Worm (Caenorhabditis elegans): ENCODE results near the gene phat-8.

phat-8 gene

ce11 chrII:12482622-12483021 is 11.0 kb downstream of the phat-8 start, which contains the start of gene fbxb-102:
fbxb-102 (plus strand) TSS chrII:12482922.
- no peak for TF ChIP-seq aly-2 (tag; optimal IDR thresholded peaks at IDR 0.05)
- no peak for TF ChIP-seq ceh-82 (tag; optimal IDR thresholded peaks at IDR 0.05)
- TF ChIP-seq snpc-4 (tag; optimal IDR thresholded peaks at IDR 0.05): no peak
- TF ChIP-seq nhr-19 (GFP tag; conservative IDR thresholded peaks at IDR 0.05): no peak
- no peak for TF ChIP-seq tlp-1 (tag; optimal IDR thresholded peaks at IDR 0.05)
- no peak for TF ChIP-seq unc-62 (GFP tag; optimal IDR thresholded peaks at IDR 0.05)
- no peak for TF ChIP-seq lin-35 (GFP tag; optimal IDR thresholded peaks at IDR 0.05)
- no peak for TF ChIP-seq dsc-1 (tag; optimal IDR thresholded peaks at IDR 0.05)
- TF ChIP-seq vab-15 (tag; optimal IDR thresholded peaks at IDR 0.05): no peak
- no peak for TF ChIP-seq unc-98 (GFP tag; IDR thresholded peaks at IDR 0.05)
- no peak for TF ChIP-seq zip-4 (GFP tag; optimal IDR thresholded peaks at IDR 0.05)

DNA sequence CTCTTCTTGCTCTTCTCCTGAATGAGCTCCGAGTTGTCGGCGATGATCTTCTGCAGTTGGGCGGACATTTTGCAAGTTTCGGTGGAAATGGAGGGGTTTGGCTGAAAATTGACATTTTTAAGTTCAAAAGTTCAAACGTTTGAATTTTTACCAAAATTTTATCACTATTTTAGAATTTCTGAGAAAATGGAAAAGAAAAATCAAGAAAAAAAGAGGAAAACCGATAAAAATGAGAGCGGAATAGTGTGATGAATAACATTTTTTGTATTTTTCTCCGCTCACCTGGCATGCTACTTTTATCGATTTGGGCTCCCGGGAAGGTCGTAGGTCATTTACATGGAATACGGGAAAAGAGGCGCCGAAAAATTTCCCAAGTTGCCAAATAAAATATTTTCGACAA is 13.5 kb downstream of the phat-8 start, which contains the start of gene F15A4.10:
Gene F15A4.10, minus strand, starts transcription at position 101 of the 400 bp plus-strand sequence.
- TF ChIP-seq ceh-82 (tag; optimal IDR thresholded peaks at IDR 0.05) (no peak), lin-15B (tag; optimal IDR thresholded peaks at IDR 0.05) (no peak), efl-1 (optimal IDR thresholded peaks at IDR 0.05) (no peak), efl-1 (GFP tag; optimal IDR thresholded peaks at IDR 0.05 in 1 of 2) (no peak), tbx-2 (tag; optimal IDR thresholded peaks at IDR 0.05) (no peak), nhr-84 (tag; optimal IDR thresholded peaks at IDR 0.05) (no peak), mep-1 (tag; optimal IDR thresholded peaks at IDR 0.05) (no peak), nhr-85 (tag) (peak; percentile 29), hlh-4 (tag; optimal IDR thresholded peaks at IDR 0.05) (no peak), nhr-90 (tag; optimal IDR thresholded peaks at IDR 0.05; ENCODE audit: poor library complexity) (no peak)

- peak; percentile 60 for TF ChIP-seq pax-3 (tag; optimal IDR thresholded peaks at IDR 0.05)
- TF ChIP-seq swsn-7 (tag; optimal IDR thresholded peaks at IDR 0.05): no peak
- peak; percentile 52 for TF ChIP-seq sox-4 (tag; optimal IDR thresholded peaks at IDR 0.05)
- no peak for TF ChIP-seq mab-9 (GFP tag; IDR thresholded peaks at IDR 0.05)
- no peak for TF ChIP-seq Y116A8C.19 (tag; optimal IDR thresholded peaks at IDR 0.05; ENCODE audit: borderline replicate concordance)
- no peak for TF ChIP-seq hpl-2 (GFP tag; optimal IDR thresholded peaks at IDR 0.05)
- TF ChIP-seq C16A3.4 (tag; optimal IDR thresholded peaks at IDR 0.05): no peak
- TF ChIP-seq ces-1 (GFP tag; optimal IDR thresholded peaks at IDR 0.05): no peak
- TF ChIP-seq dsc-1 (tag; optimal IDR thresholded peaks at IDR 0.05): peak; percentile 90
- TF ChIP-seq fkh-8 (tag; optimal IDR thresholded peaks at IDR 0.05): peak; percentile 77
- TF ChIP-seq nhr-237 (tag; optimal IDR thresholded peaks at IDR 0.05): no peak
Observed at ce11 chrII:12488810-12489209, 17.2 kb downstream of the phat-8 start.

ce11 chrII:12489903-12490302 is 18.3 kb downstream of the phat-8 start, which contains the start of gene T21B4.15:
T21B4.15 (plus strand) TSS chrII:12490203.
- TF ChIP-seq ceh-8 (GFP tag; optimal IDR thresholded peaks at IDR 0.05): no peak
- TF ChIP-seq nhr-84 (tag; optimal IDR thresholded peaks at IDR 0.05): no peak
- TF ChIP-seq egl-27 (tag; optimal IDR thresholded peaks at IDR 0.05): no peak
- no peak for TF ChIP-seq pag-3 (tag; optimal IDR thresholded peaks at IDR 0.05; ENCODE audit: borderline replicate concordance, insufficient read depth)
- TF ChIP-seq lsy-2 (tag; optimal IDR thresholded peaks at IDR 0.05): no peak
- TF ChIP-seq dsc-1 (tag; optimal IDR thresholded peaks at IDR 0.05): peak; percentile 53
- no peak for TF ChIP-seq nhr-11 (tag; optimal IDR thresholded peaks at IDR 0.05)
- TF ChIP-seq unc-30 (tag; optimal IDR thresholded peaks at IDR 0.05): no peak
- TF ChIP-seq unc-62 (GFP tag; optimal IDR thresholded peaks at IDR 0.05): no peak
- no peak for TF ChIP-seq xbp-1 (tag; optimal IDR thresholded peaks at IDR 0.05)
- no peak for TF ChIP-seq lir-3 (tag; optimal IDR thresholded peaks at IDR 0.05; ENCODE audit: poor library complexity)
- TF ChIP-seq lin-14 (GFP tag; optimal IDR thresholded peaks at IDR 0.05): peak; percentile 25
- TF ChIP-seq swsn-7 (tag; optimal IDR thresholded peaks at IDR 0.05): no peak
- no peak for TF ChIP-seq nhr-237 (tag; optimal IDR thresholded peaks at IDR 0.05)
- TF ChIP-seq ama-1 (optimal IDR thresholded peaks at IDR 0.05): no peak
